Fruit fly (Drosophila melanogaster) whole organism, embryonic: ENCODE data around the gene CG6962.
A peak's percentile ranks its signal among the peaks of the same experiment; 100 is the strongest.

Experiments
- CG10147 ChIP-seq: fragments of 200-800 bp; sonication (Bioruptor generic); optimal IDR thresholded peaks from 2 replicates; lab custom pipeline; 2019; ENCODE audit warnings: missing biosample characterization, mild to moderate bottlenecking, missing genetic modification characterization, moderate library complexity
- CG10267 ChIP-seq: fragments of 200-800 bp; sonication (Bioruptor generic); optimal IDR thresholded peaks from 2 replicates; lab custom pipeline; 2018; ENCODE audit warnings: missing biosample characterization, mild to moderate bottlenecking, missing genetic modification characterization, moderate library complexity
- CG12942 ChIP-seq: fragments of 200-800 bp; sonication (Bioruptor generic); optimal IDR thresholded peaks from 3 replicates; lab custom pipeline; 2016; ENCODE audit warnings: missing biosample characterization, missing genetic modification characterization
- CG15011 ChIP-seq: fragments of 200-800 bp; sonication (Bioruptor generic); optimal IDR thresholded peaks from 3 replicates; lab custom pipeline; 2018; ENCODE audit warnings: missing biosample characterization, mild to moderate bottlenecking, missing genetic modification characterization
- CG2120 ChIP-seq: fragments of 200-800 bp; sonication (Bioruptor generic); optimal IDR thresholded peaks from 3 replicates; lab custom pipeline; 2016; ENCODE audit warnings: missing biosample characterization, missing genetic modification characterization
- CG2678 ChIP-seq: fragments of 200-800 bp; sonication (Bioruptor generic); optimal IDR thresholded peaks from 3 replicates; lab custom pipeline; 2019; ENCODE audit warnings: missing biosample characterization, mild to moderate bottlenecking, missing genetic modification characterization, moderate library complexity
- CG30403 ChIP-seq: fragments of 200-800 bp; sonication (Bioruptor generic); optimal IDR thresholded peaks from 3 replicates; lab custom pipeline; 2016; ENCODE audit warnings: missing biosample characterization, missing genetic modification characterization
- CG31365 ChIP-seq: fragments of 200-800 bp; sonication (Bioruptor generic); optimal IDR thresholded peaks from 2 replicates; lab custom pipeline; 2018; ENCODE audit warnings: missing biosample characterization, mild to moderate bottlenecking, missing genetic modification characterization
- CG4820 ChIP-seq: fragments of 200-800 bp; sonication (Bioruptor generic); optimal IDR thresholded peaks from 3 replicates; lab custom pipeline; 2016; ENCODE audit warnings: missing biosample characterization, missing genetic modification characterization
- CG5245 ChIP-seq: fragments of 200-800 bp; sonication (Bioruptor generic); optimal IDR thresholded peaks from 3 replicates; lab custom pipeline; 2016; ENCODE audit warnings: missing biosample characterization, missing genetic modification characterization
- CG7556 ChIP-seq: fragments of 200-800 bp; sonication (Bioruptor generic); optimal IDR thresholded peaks from 2 replicates; lab custom pipeline; 2017; ENCODE audit warnings: missing biosample characterization, mild to moderate bottlenecking, missing genetic modification characterization
- CG8290 ChIP-seq, 3 experiments: fragments of 200-800 bp; sonication (Bioruptor generic); optimal IDR thresholded peaks; 2 replicates each; lab custom pipeline; 2016 to 2019; ENCODE audit warnings: missing biosample characterization in 3 of 3, missing genetic modification characterization in 3 of 3, mild to moderate bottlenecking in 2 of 3, moderate library complexity in 1 of 3
- CG9609 ChIP-seq: fragments of 200-800 bp; sonication (Bioruptor generic); optimal IDR thresholded peaks from 3 replicates; lab custom pipeline; 2016; ENCODE audit warnings: missing biosample characterization, missing genetic modification characterization
- CkIIα-i1 ChIP-seq: fragments of 200-800 bp; sonication (Bioruptor generic); IDR thresholded peaks from 2 replicates; pipeline ENCODE4 v1.3.6; 2022; ENCODE audit warnings: missing biosample characterization, missing genetic modification characterization
- Drgx ChIP-seq: fragments of 200-800 bp; sonication (Bioruptor generic); IDR thresholded peaks from 2 replicates; pipeline ENCODE4 v1.3.6; 2022; ENCODE audit warnings: missing biosample characterization, missing genetic modification characterization
- Fer2 ChIP-seq: fragments of 200-800 bp; sonication (Bioruptor generic); optimal IDR thresholded peaks from 2 replicates; lab custom pipeline; 2018; ENCODE audit warnings: missing biosample characterization, mild to moderate bottlenecking, missing genetic modification characterization, moderate library complexity
- Fer3 ChIP-seq: fragments of 200-800 bp; sonication (Bioruptor generic); optimal IDR thresholded peaks from 2 replicates; lab custom pipeline; 2018; ENCODE audit warnings: missing biosample characterization, mild to moderate bottlenecking, missing genetic modification characterization, moderate library complexity
- GATAe ChIP-seq: fragments of 200-800 bp; sonication (Bioruptor generic); conservative IDR thresholded peaks from 2 replicates; pipeline ENCODE4 v1.3.6; 2022; ENCODE audit warnings: missing biosample characterization, missing genetic modification characterization
- HLH3B ChIP-seq: fragments of 200-800 bp; sonication (Bioruptor generic); IDR thresholded peaks from 2 replicates; pipeline ENCODE4 v1.3.6; 2022; ENCODE audit warnings: missing biosample characterization, missing genetic modification characterization
- Hand ChIP-seq: fragments of 200-800 bp; sonication (Bioruptor generic); optimal IDR thresholded peaks from 2 replicates; lab custom pipeline; 2017; ENCODE audit warnings: mild to moderate bottlenecking, missing biosample characterization, missing genetic modification reagents, missing genetic modification characterization
- Hr39 ChIP-seq: fragments of >200 bp; optimal IDR thresholded peaks from 2 replicates; lab custom pipeline; 2017
- Hr51 ChIP-seq, 2 experiments: fragments of 200-800 bp; sonication (Bioruptor generic); optimal IDR thresholded peaks; 2 replicates in 1 of 2; 3 replicates in 1 of 2; lab custom pipeline; 2016 to 2018; ENCODE audit warnings: missing biosample characterization in 2 of 2, missing genetic modification characterization in 2 of 2, mild to moderate bottlenecking in 1 of 2, moderate library complexity in 1 of 2
- Hr78 ChIP-seq, 2 experiments: fragments of 200-800 bp in 1 of 2; fragments of >200 bp in 1 of 2; sonication (Bioruptor generic) in 1 of 2; optimal IDR thresholded peaks; 2 replicates each; lab custom pipeline; 2017 to 2019; ENCODE audit warnings: missing biosample characterization in 2 of 2, missing genetic modification characterization in 2 of 2, mild to moderate bottlenecking in 1 of 2, moderate library complexity in 1 of 2
- Hsf ChIP-seq: fragments of 200-800 bp; sonication (Bioruptor generic); optimal IDR thresholded peaks from 3 replicates; lab custom pipeline; 2016; ENCODE audit warnings: missing biosample characterization, missing genetic modification characterization
- Mad ChIP-seq: fragments of 200-800 bp; sonication (Bioruptor generic); optimal IDR thresholded peaks from 2 replicates; lab custom pipeline; 2016; ENCODE audit warnings: missing biosample characterization, missing genetic modification characterization
- Myb ChIP-seq: fragments of 200-800 bp; sonication (Bioruptor generic); optimal IDR thresholded peaks from 2 replicates; lab custom pipeline; 2016; ENCODE audit warnings: missing biosample characterization, missing genetic modification characterization
- Rfx ChIP-seq: fragments of 200-800 bp; sonication (Bioruptor generic); IDR thresholded peaks from 2 replicates; pipeline ENCODE4 v1.3.6; 2022; ENCODE audit warnings: missing biosample characterization, missing genetic modification characterization
- Sox102F ChIP-seq: fragments of 200-800 bp; sonication (Bioruptor generic); optimal IDR thresholded peaks from 2 replicates; lab custom pipeline; 2018; ENCODE audit warnings: missing biosample characterization, mild to moderate bottlenecking, missing genetic modification characterization, moderate library complexity
- Usf ChIP-seq: fragments of 200-800 bp; sonication (Bioruptor generic); optimal IDR thresholded peaks from 2 replicates; lab custom pipeline; 2017; ENCODE audit warnings: missing genotype, missing biosample characterization, missing genetic modification characterization
- Xrp1 ChIP-seq: fragments of 200-800 bp; sonication (Bioruptor generic); IDR thresholded peaks from 2 replicates; pipeline ENCODE4 v1.3.6; 2022; ENCODE audit warnings: missing biosample characterization, missing genetic modification characterization
- al ChIP-seq: fragments of 200-800 bp; sonication (Bioruptor generic); IDR thresholded peaks from 2 replicates; pipeline ENCODE4 v1.3.6; 2022; ENCODE audit warnings: missing biosample characterization, missing genetic modification characterization
- ato ChIP-seq: fragments of 200-800 bp; sonication (Bioruptor generic); IDR thresholded peaks from 2 replicates; pipeline ENCODE4 v1.3.6; 2022; ENCODE audit warnings: missing biosample characterization, missing genetic modification characterization; ENCODE audit not compliant: partially characterized antibody
- bab2 ChIP-seq: fragments of 200-800 bp; sonication (Bioruptor generic); optimal IDR thresholded peaks from 2 replicates; lab custom pipeline; 2016; ENCODE audit warnings: missing biosample characterization, missing genetic modification characterization
- danr ChIP-seq: fragments of 200-800 bp; sonication (Bioruptor generic); IDR thresholded peaks from 2 replicates; pipeline ENCODE4 v1.3.6; 2022; ENCODE audit warnings: missing biosample characterization, missing genetic modification characterization
- dimm ChIP-seq: fragments of 200-800 bp; sonication (Bioruptor generic); IDR thresholded peaks from 2 replicates; pipeline ENCODE4 v1.3.6; 2022; ENCODE audit warnings: missing biosample characterization, missing genetic modification characterization
- dpn ChIP-seq, 2 experiments: fragments of 200-800 bp; sonication (Bioruptor generic); optimal IDR thresholded peaks; 3 replicates each; lab custom pipeline; 2016; ENCODE audit warnings: missing biosample characterization in 2 of 2, missing genetic modification characterization in 2 of 2
- gcm ChIP-seq: fragments of 200-800 bp; sonication (Bioruptor generic); optimal IDR thresholded peaks from 2 replicates; lab custom pipeline; 2019; ENCODE audit warnings: missing biosample characterization, mild to moderate bottlenecking, missing genetic modification characterization, moderate library complexity
- gem ChIP-seq: fragments of 200-800 bp; sonication (Bioruptor generic); optimal IDR thresholded peaks from 2 replicates; lab custom pipeline; 2019; ENCODE audit warnings: missing biosample characterization, mild to moderate bottlenecking, missing genetic modification characterization, moderate library complexity
- gfzf ChIP-seq: fragments of 200-800 bp; sonication (Bioruptor generic); optimal IDR thresholded peaks from 2 replicates; lab custom pipeline; 2016; ENCODE audit warnings: missing biosample characterization, mild to moderate bottlenecking, missing genetic modification characterization, moderate library complexity
- ham ChIP-seq: fragments of 200-800 bp; sonication (Bioruptor generic); IDR thresholded peaks from 2 replicates; pipeline ENCODE4 v1.3.6; 2022; ENCODE audit warnings: missing biosample characterization, missing genetic modification characterization
- jing ChIP-seq: fragments of 200-800 bp; sonication (Bioruptor generic); optimal IDR thresholded peaks from 2 replicates; lab custom pipeline; 2018; ENCODE audit warnings: missing biosample characterization, mild to moderate bottlenecking, missing genetic modification characterization
- jumu ChIP-seq: fragments of 200-800 bp; sonication (Bioruptor generic); optimal IDR thresholded peaks from 3 replicates; lab custom pipeline; 2016; ENCODE audit warnings: missing biosample characterization, missing genetic modification characterization
- ken ChIP-seq: fragments of 200-800 bp; sonication (Bioruptor generic); IDR thresholded peaks from 3 replicates; pipeline ENCODE4 v1.3.6; 2022; ENCODE audit warnings: missing biosample characterization, missing genetic modification characterization
- knrl ChIP-seq: fragments of 200-800 bp; sonication (Bioruptor generic); IDR thresholded peaks from 3 replicates; pipeline ENCODE4 v1.3.6; 2022; ENCODE audit warnings: missing biosample characterization, missing genetic modification characterization; ENCODE audit not compliant: partially characterized antibody
- mld ChIP-seq: fragments of 200-800 bp; sonication (Bioruptor generic); IDR thresholded peaks from 3 replicates; pipeline ENCODE4 v1.3.6; 2022; ENCODE audit warnings: missing biosample characterization, missing genetic modification characterization; ENCODE audit not compliant: partially characterized antibody
- oc ChIP-seq: fragments of 200-800 bp; sonication (Bioruptor generic); optimal IDR thresholded peaks from 2 replicates; lab custom pipeline; 2018; ENCODE audit warnings: missing biosample characterization, mild to moderate bottlenecking, missing genetic modification characterization, moderate library complexity
- pum ChIP-seq: fragments of 200-800 bp; sonication (Bioruptor generic); optimal IDR thresholded peaks from 2 replicates; lab custom pipeline; 2016; ENCODE audit warnings: missing biosample characterization, missing genetic modification characterization
- sd ChIP-seq: fragments of 200-800 bp; sonication (Bioruptor generic); optimal IDR thresholded peaks from 3 replicates; lab custom pipeline; 2018; ENCODE audit warnings: missing biosample characterization, mild to moderate bottlenecking, missing genetic modification characterization, moderate library complexity
- twi ChIP-seq: fragments of 200-800 bp; optimal IDR thresholded peaks from 2 replicates; lab custom pipeline; 2019; ENCODE audit warnings: missing biosample characterization, mild to moderate bottlenecking, missing genetic modification characterization, moderate library complexity
- usp ChIP-seq: fragments of >200 bp; optimal IDR thresholded peaks from 2 replicates; lab custom pipeline; 2017; ENCODE audit warnings: missing biosample characterization, missing genetic modification characterization
- zfh1 ChIP-seq: fragments of 200-800 bp; sonication (Bioruptor generic); IDR thresholded peaks from 3 replicates; pipeline ENCODE4 v1.3.6; 2022; ENCODE audit warnings: missing biosample characterization, missing genetic modification characterization

CG6962 gene

DNA sequence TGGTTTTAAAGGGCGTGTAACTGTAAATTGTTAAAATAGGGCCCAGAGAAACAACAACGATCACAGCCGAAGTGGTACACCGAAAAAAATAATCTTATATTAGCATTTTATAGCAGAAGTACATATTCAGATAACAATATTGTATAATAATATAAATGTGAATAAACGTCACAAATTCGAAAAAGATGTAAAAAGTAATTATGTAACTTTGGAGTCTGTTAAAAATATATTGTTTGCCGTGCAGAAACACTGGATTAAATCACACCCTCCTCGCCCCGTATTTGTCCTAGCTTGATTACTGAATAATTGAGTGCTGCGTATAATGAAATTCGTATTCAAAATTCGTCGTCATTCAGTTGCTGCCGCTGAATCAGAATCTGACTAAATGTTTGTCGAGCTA lies 27.2 kb downstream of the CG6962 start (continued):
- TF ChIP-seq CG9609 (no peak), gfzf (GFP tag; lab: Kevin White, UChicago) (no peak), sd (tag; lab: Kevin White, UChicago) (no peak), HLH3B (peak; percentile 34; the same call in 1 of the 2 replicates), ham (GFP tag; lab: Robert Waterston, UW) (no peak), CG2120 (GFP tag; lab: Kevin White, UChicago) (no peak), CG4820 (GFP tag; lab: Kevin White, UChicago) (peak; percentile 4), Drgx (GFP tag; lab: Robert Waterston, UW) (no peak), CG30403 (peak; percentile 20), jing (no peak), Myb (GFP tag; lab: Kevin White, UChicago) (no peak), al (GFP tag; lab: Robert Waterston, UW) (0 out of 2 replicates have a peak, but pooled peaks have one; percentile 18), Hr51 (GFP tag; optimal IDR thresholded peaks at IDR 0.05; lab: Kevin White, UChicago) (peak in 1 of 2 experiments; percentile 42), Fer2 (no peak), CG15011 (GFP tag; lab: Kevin White, UChicago) (no peak), Hr78 (GFP tag; optimal IDR thresholded peaks at IDR 0.05; lab: Kevin White, UChicago) (no peak), gem (tag; lab: Kevin White, UChicago) (peak; percentile 69), CG7556 (GFP tag; lab: Kevin White, UChicago) (peak; percentile 36), CG5245 (GFP tag; lab: Kevin White, UChicago) (no peak), CG10147 (peak; percentile 2), Mad (no peak), twi (tag; lab: Kevin White, UChicago) (no peak), mld (GFP tag; lab: Robert Waterston, UW) (no peak), Fer3 (tag; lab: Kevin White, UChicago) (peak; percentile 33), oc (tag; lab: Kevin White, UChicago) (no peak), danr (GFP tag; lab: Robert Waterston, UW) (no peak), Rfx (GFP tag; lab: Robert Waterston, UW) (peak; percentile 42; the same call in 1 of the 2 replicates), Usf (GFP tag; lab: Kevin White, UChicago) (no peak), CG31365 (no peak), CG8290 (GFP tag; optimal IDR thresholded peaks at IDR 0.05; lab: Kevin White, UChicago) (no peak), CG8290 (tag; optimal IDR thresholded peaks at IDR 0.05; lab: Kevin White, UChicago) (no peak), Sox102F (peak; percentile 62), ato (GFP tag; lab: Robert Waterston, UW) (no peak), bab2 (GFP tag; lab: Kevin White, UChicago) (no peak), zfh1 (GFP tag; lab: Robert Waterston, UW) (no peak), usp (GFP tag; lab: Kevin White, UChicago) (no peak), CkIIα-i1 (GFP tag; lab: Robert Waterston, UW) (no peak), dpn (GFP tag; optimal IDR thresholded peaks at IDR 0.05; lab: Kevin White, UChicago) (peak in 1 of 2 experiments; percentile 11), Hand (GFP tag; lab: Kevin White, UChicago) (no peak), knrl (GFP tag; lab: Robert Waterston, UW) (no peak), GATAe (no peak), Xrp1 (peak; percentile 49; the same call in 1 of the 2 replicates), jumu (GFP tag; lab: Kevin White, UChicago) (no peak), gcm (GFP tag; lab: Kevin White, UChicago) (no peak), Hr39 (lab: Kevin White, UChicago) (no peak), CG12942 (GFP tag; lab: Kevin White, UChicago) (peak; percentile 21), ken (GFP tag; lab: Robert Waterston, UW) (no peak), pum (GFP tag; lab: Kevin White, UChicago) (no peak), dimm (GFP tag; lab: Robert Waterston, UW) (peak; percentile 20; the same call in 1 of the 2 replicates), CG2678 (tag; lab: Kevin White, UChicago) (peak; percentile 53), CG10267 (tag; lab: Kevin White, UChicago) (peak; percentile 6), Hsf (GFP tag; lab: Kevin White, UChicago) (no peak)
